Fruit fly (Drosophila melanogaster) whole organism, embryonic: ENCODE results near the gene p24-2.

Experiments
- ATbp ChIP-seq: fragments of 200-800 bp; sonication (Bioruptor generic); optimal IDR thresholded peaks from 2 replicates; lab custom pipeline; 2017; ENCODE audit warnings: missing biosample characterization, mild to moderate bottlenecking, missing genetic modification characterization, missing genetic modification reagents
- Asciz ChIP-seq: fragments of 200-800 bp; sonication (Bioruptor generic); optimal IDR thresholded peaks from 2 replicates; lab custom pipeline; 2017; ENCODE audit warnings: missing biosample characterization, mild to moderate bottlenecking, missing genetic modification characterization, missing genetic modification reagents
- Atf6 ChIP-seq: fragments of 200-800 bp; sonication (Bioruptor generic); IDR thresholded peaks from 2 replicates; pipeline ENCODE4 v1.3.6; 2022; ENCODE audit warnings: missing biosample characterization, missing genetic modification characterization
- CG11696 ChIP-seq: fragments of 200-800 bp; sonication (Bioruptor generic); IDR thresholded peaks from 2 replicates; pipeline ENCODE4 v1.3.6; 2022; ENCODE audit warnings: missing biosample characterization, missing genetic modification characterization
- CG12299 ChIP-seq: fragments of 200-800 bp; sonication (Bioruptor generic); optimal IDR thresholded peaks from 2 replicates; lab custom pipeline; 2018; ENCODE audit warnings: missing biosample characterization, mild to moderate bottlenecking, missing genetic modification characterization
- CG13296 ChIP-seq: fragments of 200-800 bp; sonication (Bioruptor generic); optimal IDR thresholded peaks from 3 replicates; lab custom pipeline; 2018; ENCODE audit warnings: missing biosample characterization, mild to moderate bottlenecking, missing genetic modification characterization
- CG14441 ChIP-seq: fragments of 200-800 bp; sonication (Bioruptor generic); IDR thresholded peaks from 2 replicates; pipeline ENCODE4 v1.3.6; 2022; ENCODE audit warnings: missing biosample characterization, missing genetic modification characterization
- CG14965 ChIP-seq: fragments of 200-800 bp; sonication (Bioruptor generic); optimal IDR thresholded peaks from 2 replicates; lab custom pipeline; 2016; ENCODE audit warnings: missing biosample characterization, missing genetic modification characterization, borderline replicate concordance
- CG15269 ChIP-seq: fragments of 200-800 bp; sonication (Bioruptor generic); optimal IDR thresholded peaks from 2 replicates; lab custom pipeline; 2018; ENCODE audit warnings: missing biosample characterization, mild to moderate bottlenecking, missing genetic modification characterization, moderate library complexity
- CG17186 ChIP-seq: fragments of 200-800 bp; sonication (Bioruptor generic); optimal IDR thresholded peaks from 3 replicates; lab custom pipeline; 2017; ENCODE audit warnings: missing biosample characterization, missing genetic modification reagents, missing genetic modification characterization
- CG17385 ChIP-seq: fragments of 200-800 bp; sonication (Bioruptor generic); optimal IDR thresholded peaks from 3 replicates; lab custom pipeline; 2018; ENCODE audit warnings: missing biosample characterization, mild to moderate bottlenecking, missing genetic modification characterization
- CG18262 ChIP-seq: fragments of 200-800 bp; optimal IDR thresholded peaks from 3 replicates; lab custom pipeline; 2019; ENCODE audit warnings: missing biosample characterization, mild to moderate bottlenecking, missing genetic modification characterization, moderate library complexity
- CG1832 ChIP-seq: fragments of 200-800 bp; sonication (Bioruptor generic); optimal IDR thresholded peaks from 2 replicates; lab custom pipeline; 2017; ENCODE audit warnings: missing biosample characterization, mild to moderate bottlenecking, missing genetic modification characterization, inconsistent platforms
- CG2875 ChIP-seq: fragments of 200-800 bp; sonication (Bioruptor generic); optimal IDR thresholded peaks from 2 replicates; lab custom pipeline; 2017; ENCODE audit warnings: missing biosample characterization, mild to moderate bottlenecking, missing genetic modification characterization, missing genetic modification reagents
- CG30403 ChIP-seq: fragments of 200-800 bp; sonication (Bioruptor generic); optimal IDR thresholded peaks from 3 replicates; lab custom pipeline; 2016; ENCODE audit warnings: missing biosample characterization, missing genetic modification characterization
- CG3847 ChIP-seq: fragments of 200-800 bp; sonication (Bioruptor generic); IDR thresholded peaks from 2 replicates; pipeline ENCODE4 v1.3.6; 2022; ENCODE audit warnings: missing biosample characterization, missing genetic modification characterization
- CG5953 ChIP-seq: fragments of 200-800 bp; sonication (Bioruptor generic); IDR thresholded peaks from 2 replicates; pipeline ENCODE4 v1.3.6; 2022; ENCODE audit warnings: missing biosample characterization, missing genetic modification characterization
- CG6654 ChIP-seq: fragments of 200-800 bp; sonication (Bioruptor generic); optimal IDR thresholded peaks from 2 replicates; lab custom pipeline; 2017; ENCODE audit warnings: missing biosample characterization, mild to moderate bottlenecking, missing genetic modification characterization
- CG6765 ChIP-seq: fragments of 200-800 bp; sonication (Bioruptor generic); optimal IDR thresholded peaks from 3 replicates; lab custom pipeline; 2017; ENCODE audit warnings: missing biosample characterization, mild to moderate bottlenecking, missing genetic modification characterization
- CG7372 ChIP-seq: fragments of 200-800 bp; sonication (Bioruptor generic); IDR thresholded peaks from 2 replicates; pipeline ENCODE4 v1.3.6; 2022; ENCODE audit warnings: missing biosample characterization, missing genetic modification characterization
- CG7556 ChIP-seq: fragments of 200-800 bp; sonication (Bioruptor generic); optimal IDR thresholded peaks from 2 replicates; lab custom pipeline; 2017; ENCODE audit warnings: missing biosample characterization, mild to moderate bottlenecking, missing genetic modification characterization
- CG7963 ChIP-seq: fragments of 200-800 bp; sonication (Bioruptor generic); IDR thresholded peaks from 3 replicates; pipeline ENCODE4 v1.3.6; 2022; ENCODE audit warnings: missing biosample characterization, missing genetic modification characterization; ENCODE audit not compliant: partially characterized antibody
- CG8290 ChIP-seq, 3 experiments: fragments of 200-800 bp; sonication (Bioruptor generic); optimal IDR thresholded peaks; 2 replicates each; lab custom pipeline; 2016 to 2019; ENCODE audit warnings: missing biosample characterization in 3 of 3, missing genetic modification characterization in 3 of 3, mild to moderate bottlenecking in 2 of 3, moderate library complexity in 1 of 3
- CG8924 ChIP-seq: fragments of 200-800 bp; optimal IDR thresholded peaks from 3 replicates; lab custom pipeline; 2019; ENCODE audit warnings: missing biosample characterization, mild to moderate bottlenecking, missing genetic modification characterization, moderate library complexity
- CG9727 ChIP-seq: fragments of 200-800 bp; sonication (Bioruptor generic); optimal IDR thresholded peaks from 3 replicates; lab custom pipeline; 2017; ENCODE audit warnings: missing biosample characterization, mild to moderate bottlenecking, missing genetic modification characterization
- CG9797 ChIP-seq: fragments of 200-800 bp; sonication (Bioruptor generic); optimal IDR thresholded peaks from 3 replicates; lab custom pipeline; 2018; ENCODE audit warnings: missing biosample characterization, mild to moderate bottlenecking, missing genetic modification characterization
- CG9817 ChIP-seq: fragments of 200-800 bp; sonication (Bioruptor generic); optimal IDR thresholded peaks from 2 replicates; lab custom pipeline; 2018; ENCODE audit warnings: missing biosample characterization, mild to moderate bottlenecking, missing genetic modification characterization, moderate library complexity
- CHES-1-like ChIP-seq: fragments of 200-800 bp; sonication (Bioruptor generic); optimal IDR thresholded peaks from 2 replicates; lab custom pipeline; 2016; ENCODE audit warnings: missing biosample characterization, missing genetic modification characterization
- D19B ChIP-seq: fragments of 200-800 bp; sonication (Bioruptor generic); optimal IDR thresholded peaks from 2 replicates; lab custom pipeline; 2017; ENCODE audit warnings: missing biosample characterization, mild to moderate bottlenecking, missing genetic modification characterization
- Dref ChIP-seq: fragments of 200-800 bp; sonication (Bioruptor generic); IDR thresholded peaks from 2 replicates; pipeline ENCODE4 v1.3.6; 2022; ENCODE audit warnings: missing biosample characterization, missing genetic modification characterization
- GATAe ChIP-seq: fragments of 200-800 bp; sonication (Bioruptor generic); conservative IDR thresholded peaks from 2 replicates; pipeline ENCODE4 v1.3.6; 2022; ENCODE audit warnings: missing biosample characterization, missing genetic modification characterization
- HmgD ChIP-seq: fragments of 200-800 bp; sonication (Bioruptor generic); optimal IDR thresholded peaks from 3 replicates; lab custom pipeline; 2016; ENCODE audit warnings: missing biosample characterization, missing genetic modification characterization
- Hmr ChIP-seq: fragments of 200-800 bp; sonication (Bioruptor generic); optimal IDR thresholded peaks from 3 replicates; lab custom pipeline; 2017; ENCODE audit warnings: mild to moderate bottlenecking, missing biosample characterization, missing genetic modification reagents, missing genetic modification characterization
- Mad ChIP-seq: fragments of 200-800 bp; sonication (Bioruptor generic); optimal IDR thresholded peaks from 2 replicates; lab custom pipeline; 2016; ENCODE audit warnings: missing biosample characterization, missing genetic modification characterization
- Med ChIP-seq: fragments of 200-800 bp; sonication (Bioruptor generic); peaks from one replicate; lab custom pipeline; 2016; ENCODE audit warnings: missing biosample characterization, missing genetic modification characterization, mild to moderate bottlenecking, inconsistent platforms, moderate library complexity
- NC2α ChIP-seq: fragments of 200-800 bp; sonication (Bioruptor generic); optimal IDR thresholded peaks from 2 replicates; lab custom pipeline; 2016; ENCODE audit warnings: missing biosample characterization, missing genetic modification characterization
- Sry-β ChIP-seq: fragments of 200-800 bp; sonication (Bioruptor generic); optimal IDR thresholded peaks from 2 replicates; lab custom pipeline; 2018; ENCODE audit warnings: missing biosample characterization, mild to moderate bottlenecking, missing genetic modification characterization, moderate library complexity
- ci ChIP-seq: fragments of 200-800 bp; sonication (Bioruptor generic); IDR thresholded peaks from 3 replicates; pipeline ENCODE4 v1.3.6; 2022; ENCODE audit warnings: missing biosample characterization, missing genetic modification characterization
- crol ChIP-seq: fragments of 200-800 bp; sonication (Bioruptor generic); IDR thresholded peaks from 2 replicates; pipeline ENCODE4 v1.3.6; 2022; ENCODE audit warnings: missing biosample characterization, missing genetic modification characterization
- ftz-f1 ChIP-seq: fragments of 200-800 bp; sonication (Bioruptor generic); optimal IDR thresholded peaks from 2 replicates; lab custom pipeline; 2016; ENCODE audit warnings: missing biosample characterization, missing genetic modification characterization
- gcm2 ChIP-seq: fragments of 200-800 bp; sonication (Bioruptor generic); optimal IDR thresholded peaks from 2 replicates; lab custom pipeline; 2016; ENCODE audit warnings: missing biosample characterization, missing genetic modification characterization
- gsb ChIP-seq: fragments of 200-800 bp; sonication (Bioruptor generic); IDR thresholded peaks from 2 replicates; pipeline ENCODE4 v1.3.6; 2022; ENCODE audit warnings: missing biosample characterization, missing genetic modification characterization
- lilli ChIP-seq: fragments of 200-800 bp; sonication (Bioruptor generic); optimal IDR thresholded peaks from 3 replicates; lab custom pipeline; 2016; ENCODE audit warnings: missing biosample characterization, missing genetic modification characterization
- mam ChIP-seq: fragments of 200-800 bp; sonication (Bioruptor generic); optimal IDR thresholded peaks from 3 replicates; lab custom pipeline; 2016; ENCODE audit warnings: missing biosample characterization, missing genetic modification characterization
- org-1 ChIP-seq: fragments of 200-800 bp; sonication (Bioruptor generic); optimal IDR thresholded peaks from 2 replicates; lab custom pipeline; 2017; ENCODE audit warnings: missing biosample characterization, missing genetic modification characterization
- p53 ChIP-seq: fragments of 200-800 bp; sonication (Bioruptor generic); optimal IDR thresholded peaks from 2 replicates; lab custom pipeline; 2016; ENCODE audit warnings: missing biosample characterization, missing genetic modification characterization
- pzg ChIP-seq: fragments of 200-800 bp; sonication (Bioruptor generic); optimal IDR thresholded peaks from 3 replicates; lab custom pipeline; 2018; ENCODE audit warnings: missing biosample characterization, mild to moderate bottlenecking, missing genetic modification characterization, moderate library complexity
- sc ChIP-seq, 3 experiments: fragments of >200 bp in 2 of 3; fragments of 200-800 bp in 1 of 3; sonication (Bioruptor generic) in 1 of 3; optimal IDR thresholded peaks; 2 replicates in 2 of 3; 3 replicates in 1 of 3; lab custom pipeline; 2017; ENCODE audit warnings: mild to moderate bottlenecking in 1 of 3, missing biosample characterization in 1 of 3, missing genetic modification characterization in 1 of 3, missing genetic modification reagents in 1 of 3
- slou ChIP-seq: fragments of 200-800 bp; sonication (Bioruptor generic); optimal IDR thresholded peaks from 3 replicates; lab custom pipeline; 2016; ENCODE audit warnings: missing biosample characterization, missing genetic modification characterization
- toy ChIP-seq: fragments of 200-800 bp; sonication (Bioruptor generic); IDR thresholded peaks from 2 replicates; pipeline ENCODE4 v1.3.6; 2022; ENCODE audit warnings: missing biosample characterization, missing genetic modification characterization
- vvl ChIP-seq: fragments of 200-800 bp; sonication (Bioruptor generic); IDR thresholded peaks from 2 replicates; pipeline ENCODE4 v1.3.6; 2022; ENCODE audit warnings: missing biosample characterization, missing genetic modification characterization

The p24-2 gene

dm6 chr3R:9740713-9741112 lies 48.1 kb upstream of the p24-2 start, which contains the start of gene Pnn (continued):
- TF ChIP-seq D19B (GFP tag; lab: Kevin White, UChicago) (no peak), CG12299 (tag; lab: Kevin White, UChicago) (no peak), CG2875 (GFP tag; lab: Kevin White, UChicago) (no peak), HmgD (no peak), CG15269 (tag; lab: Kevin White, UChicago) (no peak), CG9797 (GFP tag; lab: Kevin White, UChicago) (peak; percentile 17), CG6765 (GFP tag; lab: Kevin White, UChicago) (no peak), CG17385 (GFP tag; lab: Kevin White, UChicago) (no peak), lilli (GFP tag; lab: Kevin White, UChicago) (no peak), Atf6 (GFP tag; lab: Robert Waterston, UW) (no peak), Med (GFP tag; lab: Kevin White, UChicago) (peak; percentile 56), Sry-β (GFP tag; lab: Kevin White, UChicago) (peak; percentile 48), org-1 (GFP tag; lab: Kevin White, UChicago) (no peak), CG9727 (GFP tag; lab: Kevin White, UChicago) (no peak), pzg (peak; percentile 53), CHES-1-like (no peak), CG5953 (GFP tag; lab: Robert Waterston, UW) (no peak), Hmr (no peak), GATAe (no peak), Dref (GFP tag; lab: Robert Waterston, UW) (peak; percentile 81), CG14441 (no peak), sc (optimal IDR thresholded peaks at IDR 0.05; lab: Kevin White, UChicago) (no peak), sc (GFP tag; optimal IDR thresholded peaks at IDR 0.05; lab: Kevin White, UChicago) (no peak), toy (GFP tag; lab: Robert Waterston, UW) (no peak), NC2α (GFP tag; lab: Kevin White, UChicago) (no peak), CG9817 (tag; lab: Kevin White, UChicago) (no peak), CG11696 (GFP tag; lab: Robert Waterston, UW) (no peak), Asciz (GFP tag; lab: Kevin White, UChicago) (no peak), CG7372 (GFP tag; lab: Robert Waterston, UW) (no peak), slou (GFP tag; lab: Kevin White, UChicago) (no peak), CG7963 (GFP tag; lab: Robert Waterston, UW) (peak; percentile 87), vvl (GFP tag; lab: Robert Waterston, UW) (no peak), ATbp (GFP tag; lab: Kevin White, UChicago) (no peak), ci (no peak), CG13296 (GFP tag; lab: Kevin White, UChicago) (no peak), CG1832 (GFP tag; lab: Kevin White, UChicago) (no peak), mam (no peak), CG8924 (tag; lab: Kevin White, UChicago) (peak; percentile 52), CG3847 (GFP tag; lab: Robert Waterston, UW) (no peak; the same call in 1 of the 2 replicates), CG30403 (GFP tag; lab: Kevin White, UChicago) (no peak), crol (no peak), CG17186 (no peak), CG18262 (tag; lab: Kevin White, UChicago) (peak; percentile 17), Mad (GFP tag; lab: Kevin White, UChicago) (no peak), gsb (no peak), CG6654 (GFP tag; lab: Kevin White, UChicago) (no peak), ftz-f1 (GFP tag; lab: Kevin White, UChicago) (no peak), gcm2 (no peak), CG8290 (GFP tag; optimal IDR thresholded peaks at IDR 0.05; lab: Kevin White, UChicago) (no peak), CG8290 (tag; optimal IDR thresholded peaks at IDR 0.05; lab: Kevin White, UChicago) (no peak), CG7556 (GFP tag; lab: Kevin White, UChicago) (no peak), CG14965 (no peak), p53 (no peak)
